Worm (Caenorhabditis elegans) whole organism, dauer: ENCODE data around the gene T02C12.5.

Source experiments
- unc-62 ChIP-seq: sonication (generic microtip); optimal IDR thresholded peaks from 2 replicates; lab custom pipeline; 2017; ENCODE audit warnings: missing biosample characterization, missing genetic modification reagents, missing genetic modification characterization

T02C12.5 gene

ce11 chrIII:3979980-3980631 is 47.9 kb downstream of the T02C12.5 start:
- no peak for TF ChIP-seq unc-62 (GFP tag; lab: Kevin White, UChicago)

- TF ChIP-seq unc-62 (GFP tag; lab: Kevin White, UChicago), result no peak
Observed at ce11 chrIII:3978438-3978837, 49.5 kb downstream of the T02C12.5 start.

- TF ChIP-seq unc-62 (GFP tag; lab: Kevin White, UChicago), result no peak
Observed at ce11 chrIII:3976992-3977391, 51.0 kb downstream of the T02C12.5 start.
